Fruit fly (Drosophila melanogaster) S2 (cell line): ENCODE measurements around the gene CG13380.

Experiments used
- CG8478 ChIP-seq: fragments of >200 bp; optimal IDR thresholded peaks from 2 replicates; lab custom pipeline; 2018
- CTCF ChIP-seq, 2 experiments: fragments of >200 bp; optimal IDR thresholded peaks; 2 replicates each; lab custom pipeline; 2018

DNA sequence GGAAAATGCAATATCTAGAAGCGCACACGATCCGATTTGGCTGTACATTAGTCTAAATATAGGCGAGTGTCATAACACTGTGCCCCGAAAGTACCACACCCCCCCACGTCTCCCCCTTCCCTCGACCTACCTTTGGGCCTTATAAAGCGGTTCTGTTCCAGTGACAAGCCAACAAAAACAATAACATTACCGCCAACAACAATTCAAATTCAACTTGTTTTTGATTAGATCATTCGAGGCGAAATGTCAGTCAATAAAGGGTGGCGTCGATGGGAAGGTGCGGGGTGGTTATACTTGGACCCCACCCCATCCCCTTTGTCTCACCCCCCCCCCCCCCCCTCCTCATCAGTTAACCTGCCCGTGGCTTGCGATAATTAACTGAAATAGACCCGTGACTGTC is 15.3 kb upstream of the CG13380 start:
- TF ChIP-seq CG8478 = no peak
- no peak for TF ChIP-seq CTCF (optimal IDR thresholded peaks at IDR 0.05; lab: Kevin White, UChicago)
